Fruit fly (Drosophila melanogaster): ENCODE data around the gene CG15177.

Gene CG15177

DNA sequence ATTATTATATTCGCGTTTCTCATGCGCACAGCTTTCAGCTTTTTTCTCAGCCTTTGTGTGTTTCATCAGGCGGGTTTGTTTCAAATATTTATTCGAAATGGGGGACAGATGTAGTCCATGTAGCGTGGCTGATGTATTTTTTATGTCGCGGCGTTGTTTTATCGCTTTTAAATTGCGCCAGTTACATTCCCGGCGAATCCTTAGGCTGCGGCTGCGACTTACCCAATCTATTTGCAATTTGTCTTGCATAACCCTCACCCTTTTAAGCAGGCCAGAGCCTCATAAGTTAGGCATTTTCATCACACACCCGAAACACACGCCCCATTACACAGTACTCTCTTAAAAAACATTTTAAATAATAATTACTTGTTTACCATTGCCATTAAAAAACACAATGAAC, 730 bp upstream of the CG15177 start, which contains the start of gene sunz:
TSS of gene sunz (plus strand) at position 301 of the 400 bp plus-strand sequence.
- TF ChIP-seq noc (tag; optimal IDR thresholded peaks at IDR 0.05), result no peak

DNA sequence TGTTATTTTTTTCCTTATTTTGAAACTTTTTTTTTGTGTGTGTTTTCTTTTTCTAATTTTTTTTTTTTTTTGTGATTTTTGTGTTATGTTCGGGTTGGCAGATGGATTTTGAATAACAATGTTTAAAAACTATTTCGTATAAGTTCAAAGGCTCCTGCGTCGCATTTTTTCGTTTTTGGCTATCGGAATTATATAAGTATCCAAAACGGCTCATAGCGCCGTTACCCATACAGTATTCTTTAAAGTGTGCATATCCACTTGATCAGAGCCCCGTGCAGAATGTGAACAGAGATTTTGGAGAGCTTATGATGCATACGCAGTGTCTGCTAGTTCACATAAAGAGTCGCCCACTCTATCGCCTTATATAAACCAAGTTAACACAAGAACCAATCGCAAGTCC, 1.3 kb downstream of the CG15177 start, which contains the start of gene sowi:
TSS of gene sowi (minus strand) at position 101 of the 400 bp plus-strand sequence.
- no peak for TF ChIP-seq noc (tag; optimal IDR thresholded peaks at IDR 0.05)

DNA sequence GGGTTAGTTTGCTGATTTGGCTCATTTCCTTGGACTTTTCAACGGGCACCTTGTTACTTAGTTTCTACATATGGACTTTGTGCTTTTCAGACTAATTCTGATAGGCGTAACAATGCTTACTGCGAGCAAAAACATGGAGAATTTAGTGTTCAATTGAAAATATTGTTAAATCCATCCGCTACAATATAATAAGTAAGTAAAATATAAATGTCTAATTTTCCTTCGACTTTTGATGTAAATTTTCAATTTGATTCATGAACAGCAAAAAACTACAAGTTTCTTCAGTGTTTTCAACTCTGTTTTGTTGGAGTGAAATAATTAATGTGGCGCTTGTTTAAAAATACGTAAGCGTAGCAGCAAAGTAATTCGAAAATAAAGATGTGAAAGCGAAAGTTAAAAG, 20.3 kb downstream of the CG15177 start, which contains the start of gene glob2:
TSS of gene glob2 (minus strand) at position 101 of the 400 bp plus-strand sequence.
- no peak for TF ChIP-seq noc (tag; optimal IDR thresholded peaks at IDR 0.05)

DNA sequence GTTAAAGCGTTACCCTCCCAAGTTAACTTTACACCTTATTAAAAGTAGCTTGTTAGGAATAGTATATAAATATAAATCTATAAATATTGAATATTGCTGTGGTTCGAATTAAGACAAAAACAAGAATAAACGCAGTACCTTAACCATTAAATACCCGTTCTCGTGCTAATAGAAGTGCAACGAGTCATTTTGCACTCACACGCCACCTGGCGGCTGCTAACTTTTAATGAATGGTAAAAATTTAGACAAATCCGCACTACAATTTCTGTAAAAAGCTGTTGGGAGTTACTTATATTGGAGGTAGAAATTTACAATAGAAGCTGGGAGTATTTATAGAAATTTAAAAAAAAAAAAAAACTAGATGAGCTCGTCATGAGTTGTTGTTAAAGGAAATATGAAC, 24.0 kb downstream of the CG15177 start:
- TF ChIP-seq noc (tag; optimal IDR thresholded peaks at IDR 0.05), result no peak

DNA sequence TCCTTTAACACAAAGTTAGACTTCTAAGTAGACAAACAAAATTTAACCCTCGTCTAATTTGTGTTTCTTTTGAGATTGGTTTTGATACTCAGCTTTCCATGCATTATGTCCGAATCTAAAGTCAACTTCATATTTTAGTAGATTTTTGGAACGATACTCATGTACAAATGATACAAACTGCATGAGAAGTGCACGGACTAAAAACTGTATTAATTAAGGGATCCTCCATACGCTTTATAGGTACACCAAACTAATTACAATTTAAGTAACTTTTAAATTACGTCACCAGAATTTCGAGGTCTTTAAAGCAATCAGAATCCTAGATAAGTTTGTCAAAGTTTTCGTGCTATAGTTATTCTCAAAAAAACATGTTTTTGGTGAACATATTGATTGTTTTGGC, 28.2 kb downstream of the CG15177 start, which contains the start of gene CG31482:
TSS of gene CG31482 (plus strand) at position 301 of the 400 bp plus-strand sequence.
- no peak for TF ChIP-seq noc (tag; optimal IDR thresholded peaks at IDR 0.05)

DNA sequence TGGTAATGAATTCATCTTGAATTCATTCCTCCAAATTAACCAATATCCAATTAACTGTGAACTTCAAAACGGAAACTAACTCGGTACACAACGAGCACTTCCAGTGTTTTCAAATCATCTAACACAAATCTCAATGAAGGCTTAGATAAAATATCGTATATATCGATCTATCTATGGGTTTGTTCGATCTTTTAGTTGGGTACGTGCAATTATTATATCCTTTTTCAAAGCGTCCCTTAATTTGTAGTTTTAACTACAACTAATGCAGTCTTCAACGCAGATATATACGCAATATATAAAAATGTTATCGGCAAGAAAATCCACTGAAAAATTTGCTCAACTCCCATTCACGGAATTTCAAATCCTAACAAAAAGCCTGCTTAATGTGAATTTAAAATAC, 31.2 kb downstream of the CG15177 start, which contains the start of gene CG1138:
TSS of gene CG1138 (minus strand) at position 101 of the 400 bp plus-strand sequence.
- no peak for TF ChIP-seq noc (tag; optimal IDR thresholded peaks at IDR 0.05)

DNA sequence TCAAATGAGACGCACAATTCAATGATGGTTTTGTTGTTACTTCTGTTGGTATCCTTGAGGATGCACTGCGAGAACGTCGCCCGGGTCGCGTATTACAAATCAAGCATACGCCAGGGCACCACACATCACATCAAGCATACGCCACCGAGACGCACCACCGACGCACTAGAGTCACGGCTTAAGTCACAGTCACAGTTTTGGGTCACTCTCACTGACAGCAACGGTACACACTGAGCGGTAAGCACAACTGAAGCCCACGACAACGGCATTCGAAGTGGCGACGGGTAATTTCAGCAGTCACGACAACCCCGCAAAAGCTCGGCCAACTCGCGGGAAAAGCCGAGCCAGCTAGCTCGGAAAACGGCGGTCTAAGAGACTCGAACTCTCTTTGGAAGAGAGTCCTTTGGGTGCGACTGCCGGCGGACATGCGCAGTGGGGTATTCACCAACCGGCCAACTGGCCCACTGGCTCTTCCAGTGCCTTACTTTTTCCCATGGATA, 36.0 kb downstream of the CG15177 start, which contains the start of gene dpr11:
TSS of gene dpr11 (minus strand) at position 263 of the 500 bp plus-strand sequence.
- TF ChIP-seq noc (tag; optimal IDR thresholded peaks at IDR 0.05), result no peak

DNA sequence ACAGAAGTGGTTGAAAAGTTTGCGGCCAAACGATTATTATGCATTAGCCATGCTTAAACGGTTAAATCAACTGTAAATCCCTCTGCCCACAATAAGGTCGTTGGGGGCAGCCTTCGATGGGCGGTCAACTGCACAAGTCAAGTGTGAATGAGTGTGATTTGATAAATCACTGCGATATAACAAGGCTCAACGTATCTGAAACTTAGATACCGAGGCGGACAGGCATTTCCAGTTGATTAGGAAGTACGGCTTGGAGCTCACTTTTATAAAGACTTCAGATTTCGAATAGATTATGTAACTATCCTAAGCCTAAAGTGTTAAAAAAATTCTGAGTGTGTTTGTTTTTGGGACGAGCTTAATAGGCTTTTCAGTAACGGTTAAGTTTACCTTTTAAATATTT, 48.6 kb downstream of the CG15177 start, which contains the start of gene CG2336:
TSS of gene CG2336 (plus strand) at position 301 of the 400 bp plus-strand sequence.
- TF ChIP-seq noc (tag; optimal IDR thresholded peaks at IDR 0.05), result no peak

Measured in whole organism, larva.